Worm (Caenorhabditis elegans) whole organism, early embryonic: ENCODE results near the gene haly-1.

Source experiments
- ama-1 ChIP-seq: fragments of 150-350 bp; optimal IDR thresholded peaks from 2 replicates; lab custom pipeline; 2014
- flt-1 ChIP-seq: fragments of 200-800 bp; sonication (Bioruptor generic); IDR thresholded peaks from 2 replicates; pipeline ENCODE4 v1.3.6; 2022; ENCODE audit warnings: missing genetic modification characterization, missing compliant biosample characterization

DNA sequence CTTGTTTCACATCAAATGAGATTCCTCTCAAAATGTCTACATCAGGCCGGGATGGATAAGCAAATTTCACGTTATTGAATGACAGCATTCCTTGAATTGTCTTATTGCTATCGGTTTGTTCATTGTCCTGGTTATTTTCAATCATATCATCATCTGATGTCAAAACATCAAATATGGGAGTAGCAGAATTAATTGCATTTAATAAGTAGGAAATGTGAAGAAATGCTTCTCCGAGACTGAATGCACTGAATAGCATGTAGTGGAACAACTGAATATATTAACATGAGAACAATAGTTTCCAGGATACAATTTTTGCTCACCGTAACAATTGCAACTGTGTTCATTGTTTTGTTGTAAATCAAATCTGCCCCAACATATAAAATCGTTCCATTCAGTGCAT is 33.8 kb downstream of the haly-1 start:
- TF ChIP-seq ama-1 (no peak), flt-1 (GFP tag; lab: Robert Waterston, UW) (no peak)
